Worm (Caenorhabditis elegans): ENCODE results near the gene ttr-22.
A peak's percentile ranks its signal among the peaks of the same experiment; 100 is the strongest.

Gene ttr-22

ce11 chrV:12271495-12271894 lies 30.3 kb downstream of the ttr-22 start, which contains the start of the genes tsfm-1 and capg-2:
Gene tsfm-1 (minus strand): TSS chrV:12271551.
Gene capg-2 (plus strand): TSS chrV:12271873.
- TF ChIP-seq lin-15B (tag; optimal IDR thresholded peaks at IDR 0.05) (peak; percentile 19), fkh-10 (GFP tag; optimal IDR thresholded peaks at IDR 0.05) (no peak)

DNA sequence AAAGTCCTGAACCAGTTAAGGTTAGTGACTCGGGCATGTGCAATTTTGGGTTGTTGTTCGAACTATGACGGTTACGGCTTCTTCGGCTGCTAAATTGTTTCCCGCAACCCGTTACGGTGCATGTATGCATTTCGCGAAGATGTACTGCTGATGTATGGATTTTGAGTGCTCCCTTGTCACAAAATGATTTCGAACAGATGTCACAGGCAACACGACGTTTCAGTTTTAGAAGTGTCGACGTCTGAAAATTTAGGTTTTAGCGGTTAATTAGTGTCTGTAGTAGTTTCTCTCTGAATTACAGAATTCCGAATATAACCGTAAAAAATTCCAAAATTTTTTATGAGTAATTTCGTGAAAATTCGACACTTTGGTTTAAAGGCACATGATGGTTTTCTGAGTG lies 34.5 kb downstream of the ttr-22 start:
- no peak for TF ChIP-seq eor-1 (tag; optimal IDR thresholded peaks at IDR 0.05)
- no peak for TF ChIP-seq unc-62 (GFP tag; optimal IDR thresholded peaks at IDR 0.05)
- TF ChIP-seq nhr-77 (tag; optimal IDR thresholded peaks at IDR 0.05) = no peak
- no peak for TF ChIP-seq ama-1 (optimal IDR thresholded peaks at IDR 0.05)
- TF ChIP-seq egl-27 (tag; optimal IDR thresholded peaks at IDR 0.05) = no peak
- no peak for TF ChIP-seq tbx-2 (tag; optimal IDR thresholded peaks at IDR 0.05)
- no peak for TF ChIP-seq ztf-4 (tag; optimal IDR thresholded peaks at IDR 0.05)
- TF ChIP-seq daf-12 (tag; optimal IDR thresholded peaks at IDR 0.05) = no peak
- no peak for TF ChIP-seq egl-5 (tag; optimal IDR thresholded peaks at IDR 0.05)
- TF ChIP-seq ceh-9 (tag; optimal IDR thresholded peaks at IDR 0.05) = no peak
- no peak for TF ChIP-seq fkh-2 (tag; optimal IDR thresholded peaks at IDR 0.05)
- no peak for TF ChIP-seq lin-39 (tag; optimal IDR thresholded peaks at IDR 0.05)
- no peak for TF ChIP-seq elt-1 (tag; optimal IDR thresholded peaks at IDR 0.05)
- TF ChIP-seq lsy-12 (tag; optimal IDR thresholded peaks at IDR 0.05) = no peak
- TF ChIP-seq lin-15B (tag; optimal IDR thresholded peaks at IDR 0.05) = no peak
- no peak for TF ChIP-seq nhr-28 (tag; optimal IDR thresholded peaks at IDR 0.05)
- no peak for TF ChIP-seq mdl-1 (tag; optimal IDR thresholded peaks at IDR 0.05)
- no peak for TF ChIP-seq nhr-43 (tag; optimal IDR thresholded peaks at IDR 0.05; ENCODE audit: poor library complexity, severe bottlenecking)
- TF ChIP-seq pqm-1 (tag; optimal IDR thresholded peaks at IDR 0.05) = no peak
- no peak for TF ChIP-seq ceh-82 (tag; optimal IDR thresholded peaks at IDR 0.05)

- no peak for TF ChIP-seq daf-12 (tag; optimal IDR thresholded peaks at IDR 0.05)
- TF ChIP-seq nhr-28 (tag; optimal IDR thresholded peaks at IDR 0.05) = no peak
- TF ChIP-seq unc-39 (tag; optimal IDR thresholded peaks at IDR 0.05) = no peak
- TF ChIP-seq ztf-11 (tag; optimal IDR thresholded peaks at IDR 0.05) = no peak
- TF ChIP-seq unc-62 (GFP tag; optimal IDR thresholded peaks at IDR 0.05) = no peak
- no peak for TF ChIP-seq nhr-43 (tag; optimal IDR thresholded peaks at IDR 0.05; ENCODE audit: poor library complexity, severe bottlenecking)
- TF ChIP-seq lin-15B (tag; optimal IDR thresholded peaks at IDR 0.05) = no peak
- TF ChIP-seq ceh-82 (tag; optimal IDR thresholded peaks at IDR 0.05) = no peak
- TF ChIP-seq tbx-2 (tag; optimal IDR thresholded peaks at IDR 0.05) = no peak
- TF ChIP-seq ama-1 (optimal IDR thresholded peaks at IDR 0.05) = no peak
These were observed 35.7 kb downstream of the ttr-22 start, which contains the start of gene bnc-1 for ce11 chrV:12276946-12277345. Gene bnc-1 (minus strand): TSS chrV:12277046.

DNA sequence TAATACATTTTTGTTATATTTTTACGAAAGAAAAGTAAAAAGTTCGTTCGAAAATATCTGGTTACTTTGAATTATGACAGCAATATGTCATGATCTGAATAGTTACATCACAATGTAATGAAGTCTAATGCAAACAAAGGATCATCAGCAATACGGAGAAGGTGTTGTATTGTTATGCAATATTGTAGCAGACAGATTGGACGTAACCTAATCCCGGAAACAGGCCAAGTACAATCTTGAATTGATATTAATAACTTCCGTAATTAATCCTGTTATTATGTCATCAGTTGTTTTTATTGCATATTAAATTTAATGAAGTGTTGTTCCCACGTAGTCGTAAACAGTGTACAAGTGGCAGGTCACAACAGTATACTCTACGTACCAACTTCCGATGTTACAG lies 40.3 kb downstream of the ttr-22 start:
- TF ChIP-seq egl-5 (tag; optimal IDR thresholded peaks at IDR 0.05) (no peak), ztf-4 (tag; optimal IDR thresholded peaks at IDR 0.05) (no peak), fkh-2 (tag; optimal IDR thresholded peaks at IDR 0.05) (no peak), tbx-2 (tag; optimal IDR thresholded peaks at IDR 0.05) (no peak), unc-62 (GFP tag; optimal IDR thresholded peaks at IDR 0.05) (no peak), nhr-43 (tag; optimal IDR thresholded peaks at IDR 0.05; ENCODE audit: poor library complexity, severe bottlenecking) (no peak), daf-12 (tag; optimal IDR thresholded peaks at IDR 0.05) (no peak), pha-4 (tag; optimal IDR thresholded peaks at IDR 0.05) (no peak), zag-1 (tag; optimal IDR thresholded peaks at IDR 0.05) (no peak)

ce11 chrV:12283187-12283586 lies 42.0 kb downstream of the ttr-22 start, which contains the start of gene F55C5.10:
Gene F55C5.10 (plus strand): TSS chrV:12283487.
- TF ChIP-seq nhr-23 (tag; optimal IDR thresholded peaks at IDR 0.05) = no peak
- no peak for TF ChIP-seq hmg-11 (tag; optimal IDR thresholded peaks at IDR 0.05)
- TF ChIP-seq fkh-2 (tag; optimal IDR thresholded peaks at IDR 0.05) = no peak
- TF ChIP-seq elt-1 (tag; optimal IDR thresholded peaks at IDR 0.05) = no peak
- no peak for TF ChIP-seq ZK546.5 (tag; optimal IDR thresholded peaks at IDR 0.05)
- no peak for TF ChIP-seq ceh-16 (tag; optimal IDR thresholded peaks at IDR 0.05)
- TF ChIP-seq nfya-1 (tag; optimal IDR thresholded peaks at IDR 0.05; ENCODE audit: insufficient read depth) = no peak
- no peak for TF ChIP-seq unc-62 (GFP tag; optimal IDR thresholded peaks at IDR 0.05)
- no peak for TF ChIP-seq lsy-12 (tag; optimal IDR thresholded peaks at IDR 0.05)

DNA sequence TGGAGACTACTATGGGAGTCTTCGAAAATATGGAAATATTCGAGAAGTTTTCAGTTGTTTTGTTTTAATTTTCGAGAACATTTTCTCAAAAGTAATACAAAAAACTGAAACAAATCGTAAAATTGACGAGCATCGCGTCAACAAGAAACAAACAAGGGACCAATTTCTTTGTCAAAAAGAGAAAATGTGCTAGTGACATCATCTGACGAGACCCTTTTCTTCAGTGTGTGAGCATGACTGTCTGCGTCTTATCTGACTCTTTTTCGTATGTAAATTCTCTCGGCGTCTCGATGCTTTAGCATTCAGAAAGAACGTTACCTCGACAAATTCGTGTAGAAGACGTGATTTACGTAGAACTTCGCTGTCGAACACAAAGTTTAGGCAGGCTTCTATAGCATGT lies 46.4 kb downstream of the ttr-22 start:
- TF ChIP-seq snpc-4 (tag; optimal IDR thresholded peaks at IDR 0.05) (no peak), nfya-1 (tag; optimal IDR thresholded peaks at IDR 0.05; ENCODE audit: insufficient read depth) (peak; percentile 25), aly-2 (tag; optimal IDR thresholded peaks at IDR 0.05) (no peak), fkh-10 (GFP tag; optimal IDR thresholded peaks at IDR 0.05) (peak; percentile 40), nhr-28 (tag; optimal IDR thresholded peaks at IDR 0.05) (no peak), nhr-25 (tag; optimal IDR thresholded peaks at IDR 0.05) (no peak), hmg-11 (tag; optimal IDR thresholded peaks at IDR 0.05) (no peak), nhr-76 (tag; optimal IDR thresholded peaks at IDR 0.05) (no peak), ZK546.5 (tag; optimal IDR thresholded peaks at IDR 0.05) (no peak), jun-1 (tag; optimal IDR thresholded peaks at IDR 0.05) (no peak), ztf-11 (tag; optimal IDR thresholded peaks at IDR 0.05) (no peak), ama-1 (optimal IDR thresholded peaks at IDR 0.05) (no peak), lin-39 (tag; optimal IDR thresholded peaks at IDR 0.05) (peak; percentile 42), ceh-9 (tag; optimal IDR thresholded peaks at IDR 0.05) (no peak)

Measured in whole organism, L3 larva.